Worm (Caenorhabditis elegans) whole organism, late embryonic: ENCODE results near the gene F54A3.6.

ENCODE experiments used
- ahr-1 ChIP-seq: sonication (generic microtip); optimal IDR thresholded peaks from 2 replicates; lab custom pipeline; 2016; ENCODE audit warnings: missing genetic modification characterization, missing compliant biosample characterization
- fkh-6 ChIP-seq: sonication (generic microtip); optimal IDR thresholded peaks from 2 replicates; lab custom pipeline; 2016; ENCODE audit warnings: missing genetic modification characterization, missing compliant biosample characterization
- lim-6 ChIP-seq: sonication (generic microtip); optimal IDR thresholded peaks from 2 replicates; lab custom pipeline; 2016; ENCODE audit warnings: missing genetic modification characterization, missing compliant biosample characterization
- pros-1 ChIP-seq: fragments of 150-350 bp; optimal IDR thresholded peaks from 2 replicates; lab custom pipeline; 2014; ENCODE audit warnings: missing biosample characterization, missing genetic modification reagents, missing genetic modification characterization
- unc-3 ChIP-seq, 2 experiments: fragments of 200-800 bp in 1 of 2; sonication (Bioruptor generic) in 1 of 2; sonication (generic microtip) in 1 of 2; conservative IDR thresholded peaks in 1 of 2; optimal IDR thresholded peaks in 1 of 2; 2 replicates each; pipeline versions ENCODE4 v1.3.6 to Lab custom; 2016 to 2022; ENCODE audit warnings: missing compliant biosample characterization in 2 of 2, missing genetic modification characterization in 2 of 2, missing genetic modification reagents in 1 of 2
- zip-5 ChIP-seq: sonication (generic microtip); optimal IDR thresholded peaks from 2 replicates; lab custom pipeline; 2016; ENCODE audit warnings: missing genetic modification characterization, missing compliant biosample characterization

- TF ChIP-seq zip-5 (tag; lab: Kevin White, UChicago) (no peak), pros-1 (tag; lab: Kevin White, UChicago) (no peak), ahr-1 (no peak), fkh-6 (tag; lab: Kevin White, UChicago) (no peak), lim-6 (tag; lab: Kevin White, UChicago) (no peak), unc-3 (GFP tag; conservative IDR thresholded peaks at IDR 0.05; lab: Robert Waterston, UW) (no peak), unc-3 (tag; optimal IDR thresholded peaks at IDR 0.05; lab: Kevin White, UChicago) (no peak)
Observed at ce11 chrII:2177735-2178134, 54.5 kb downstream of the F54A3.6 start.
